Fruit fly (Drosophila melanogaster) whole organism, embryonic: ENCODE results near the gene CG43750.

Experiments used
- Blimp-1 ChIP-seq: fragments of 200-800 bp; sonication (Bioruptor generic); optimal IDR thresholded peaks from 3 replicates; lab custom pipeline; 2018; ENCODE audit warnings: missing biosample characterization, missing genetic modification characterization, mild to moderate bottlenecking, moderate library complexity, missing genetic modification reagents
- CG10462 ChIP-seq: fragments of 200-800 bp; sonication (Bioruptor generic); optimal IDR thresholded peaks from 2 replicates; lab custom pipeline; 2016; ENCODE audit warnings: missing biosample characterization, missing genetic modification characterization
- CG10565 ChIP-seq: fragments of 200-800 bp; sonication (Bioruptor generic); optimal IDR thresholded peaks from 3 replicates; lab custom pipeline; 2016; ENCODE audit warnings: missing biosample characterization, mild to moderate bottlenecking, missing genetic modification characterization
- CG10979 ChIP-seq: fragments of 200-800 bp; sonication (Bioruptor generic); optimal IDR thresholded peaks from 2 replicates; lab custom pipeline; 2018; ENCODE audit warnings: missing biosample characterization, mild to moderate bottlenecking, missing genetic modification characterization, moderate library complexity
- CG11504 ChIP-seq: fragments of 200-800 bp; sonication (Bioruptor generic); optimal IDR thresholded peaks from 3 replicates; lab custom pipeline; 2019; ENCODE audit warnings: missing biosample characterization, mild to moderate bottlenecking, missing genetic modification characterization, moderate library complexity
- CG11696 ChIP-seq: fragments of 200-800 bp; sonication (Bioruptor generic); IDR thresholded peaks from 2 replicates; pipeline ENCODE4 v1.3.6; 2022; ENCODE audit warnings: missing biosample characterization, missing genetic modification characterization
- CG12744 ChIP-seq: fragments of 200-800 bp; sonication (Bioruptor generic); optimal IDR thresholded peaks from 2 replicates; lab custom pipeline; 2016; ENCODE audit warnings: missing biosample characterization, missing genetic modification characterization
- CG14050 ChIP-seq: fragments of 200-800 bp; sonication (Bioruptor generic); IDR thresholded peaks from 3 replicates; pipeline ENCODE4 v1.3.6; 2022; ENCODE audit warnings: missing biosample characterization, missing genetic modification characterization
- CG15269 ChIP-seq: fragments of 200-800 bp; sonication (Bioruptor generic); optimal IDR thresholded peaks from 2 replicates; lab custom pipeline; 2018; ENCODE audit warnings: missing biosample characterization, mild to moderate bottlenecking, missing genetic modification characterization, moderate library complexity
- CG17359 ChIP-seq: fragments of 200-800 bp; sonication (Bioruptor generic); optimal IDR thresholded peaks from 3 replicates; lab custom pipeline; 2018; ENCODE audit warnings: missing biosample characterization, mild to moderate bottlenecking, missing genetic modification characterization, moderate library complexity
- CG2199 ChIP-seq: fragments of 200-800 bp; sonication (Bioruptor generic); IDR thresholded peaks from 3 replicates; pipeline ENCODE4 v1.3.6; 2022; ENCODE audit warnings: missing biosample characterization, missing genetic modification characterization
- CG2712 ChIP-seq: fragments of 200-800 bp; optimal IDR thresholded peaks from 3 replicates; lab custom pipeline; 2019; ENCODE audit warnings: missing biosample characterization, mild to moderate bottlenecking, missing genetic modification characterization, moderate library complexity
- CG31441 ChIP-seq: fragments of 200-800 bp; sonication (Bioruptor generic); IDR thresholded peaks from 2 replicates; pipeline ENCODE4 v1.3.6; 2022; ENCODE audit warnings: missing biosample characterization, missing genetic modification characterization
- CG32532 ChIP-seq: fragments of 200-800 bp; sonication (Bioruptor generic); IDR thresholded peaks from 2 replicates; pipeline ENCODE4 v1.3.6; 2022; ENCODE audit warnings: missing biosample characterization, missing genetic modification characterization
- CG32772 ChIP-seq: fragments of 200-800 bp; sonication (Bioruptor generic); IDR thresholded peaks from 2 replicates; pipeline ENCODE4 v1.3.6; 2022; ENCODE audit warnings: missing biosample characterization, missing genetic modification characterization
- CG7839 ChIP-seq: fragments of 200-800 bp; sonication (Bioruptor generic); optimal IDR thresholded peaks from 3 replicates; lab custom pipeline; 2018; ENCODE audit warnings: missing biosample characterization, mild to moderate bottlenecking, missing genetic modification characterization, moderate library complexity
- Doc2 ChIP-seq: fragments of 200-800 bp; sonication (Bioruptor generic); IDR thresholded peaks from 2 replicates; pipeline ENCODE4 v1.3.6; 2022; ENCODE audit warnings: missing biosample characterization, missing genetic modification characterization
- Ets65A ChIP-seq: fragments of 200-800 bp; sonication (Bioruptor generic); peaks from one replicate; lab custom pipeline; 2016; ENCODE audit warnings: missing biosample characterization, missing genetic modification characterization
- H2.0 ChIP-seq: fragments of 200-800 bp; sonication (Bioruptor generic); IDR thresholded peaks from 2 replicates; pipeline ENCODE4 v1.3.6; 2022; ENCODE audit warnings: missing biosample characterization, missing genetic modification characterization
- Hey ChIP-seq: fragments of 200-800 bp; sonication (Bioruptor generic); optimal IDR thresholded peaks from 3 replicates; lab custom pipeline; 2018; ENCODE audit warnings: missing biosample characterization, mild to moderate bottlenecking, missing genetic modification characterization
- Lim3 ChIP-seq: fragments of 200-800 bp; sonication (Bioruptor generic); IDR thresholded peaks from 2 replicates; pipeline ENCODE4 v1.3.6; 2022; ENCODE audit warnings: missing biosample characterization, missing genetic modification characterization
- Med ChIP-seq: fragments of 200-800 bp; sonication (Bioruptor generic); peaks from one replicate; lab custom pipeline; 2016; ENCODE audit warnings: missing biosample characterization, missing genetic modification characterization, mild to moderate bottlenecking, inconsistent platforms, moderate library complexity
- PHDP ChIP-seq: fragments of 200-800 bp; sonication (Bioruptor generic); optimal IDR thresholded peaks from 3 replicates; lab custom pipeline; 2018; ENCODE audit warnings: missing biosample characterization, mild to moderate bottlenecking, missing genetic modification characterization, moderate library complexity
- Six4 ChIP-seq: fragments of 200-800 bp; sonication (Bioruptor generic); optimal IDR thresholded peaks from 2 replicates; lab custom pipeline; 2016; ENCODE audit warnings: missing biosample characterization, missing genetic modification characterization
- Sox102F ChIP-seq: fragments of 200-800 bp; sonication (Bioruptor generic); optimal IDR thresholded peaks from 2 replicates; lab custom pipeline; 2018; ENCODE audit warnings: missing biosample characterization, mild to moderate bottlenecking, missing genetic modification characterization, moderate library complexity
- Xbp1 ChIP-seq: fragments of 200-800 bp; sonication (Bioruptor generic); optimal IDR thresholded peaks from 3 replicates; lab custom pipeline; 2016; ENCODE audit warnings: missing biosample characterization, mild to moderate bottlenecking, missing genetic modification characterization
- Xrp1 ChIP-seq: fragments of 200-800 bp; sonication (Bioruptor generic); IDR thresholded peaks from 2 replicates; pipeline ENCODE4 v1.3.6; 2022; ENCODE audit warnings: missing biosample characterization, missing genetic modification characterization
- az2 ChIP-seq: fragments of 200-800 bp; sonication (Bioruptor generic); optimal IDR thresholded peaks from 3 replicates; lab custom pipeline; 2016; ENCODE audit warnings: missing biosample characterization, missing genetic modification characterization
- bsh ChIP-seq, 2 experiments: fragments of 200-800 bp; sonication (Bioruptor generic); optimal IDR thresholded peaks; 2 replicates each; lab custom pipeline; 2017 to 2018; ENCODE audit warnings: mild to moderate bottlenecking in 2 of 2, missing biosample characterization in 2 of 2, missing genetic modification characterization in 2 of 2, moderate library complexity in 1 of 2
- corto ChIP-seq: fragments of 200-800 bp; sonication (Bioruptor generic); optimal IDR thresholded peaks from 2 replicates; lab custom pipeline; 2016; ENCODE audit warnings: missing biosample characterization, mild to moderate bottlenecking, missing genetic modification characterization, moderate library complexity
- dmrt99B ChIP-seq: fragments of 200-800 bp; sonication (Bioruptor generic); optimal IDR thresholded peaks from 2 replicates; lab custom pipeline; 2018; ENCODE audit warnings: missing biosample characterization, mild to moderate bottlenecking, missing genetic modification characterization, moderate library complexity
- dpn ChIP-seq, 2 experiments: fragments of 200-800 bp; sonication (Bioruptor generic); optimal IDR thresholded peaks; 3 replicates each; lab custom pipeline; 2016; ENCODE audit warnings: missing biosample characterization in 2 of 2, missing genetic modification characterization in 2 of 2
- esg ChIP-seq: fragments of 200-800 bp; sonication (Bioruptor generic); conservative IDR thresholded peaks from 2 replicates; pipeline ENCODE4 v1.3.6; 2022; ENCODE audit warnings: missing biosample characterization, missing genetic modification characterization
- gem ChIP-seq: fragments of 200-800 bp; sonication (Bioruptor generic); optimal IDR thresholded peaks from 2 replicates; lab custom pipeline; 2019; ENCODE audit warnings: missing biosample characterization, mild to moderate bottlenecking, missing genetic modification characterization, moderate library complexity
- ken ChIP-seq: fragments of 200-800 bp; sonication (Bioruptor generic); IDR thresholded peaks from 3 replicates; pipeline ENCODE4 v1.3.6; 2022; ENCODE audit warnings: missing biosample characterization, missing genetic modification characterization
- kni ChIP-seq: fragments of 200-800 bp; sonication (Bioruptor generic); optimal IDR thresholded peaks from 3 replicates; lab custom pipeline; 2017; ENCODE audit warnings: mild to moderate bottlenecking, missing biosample characterization, missing genetic modification reagents, missing genetic modification characterization
- luna ChIP-seq: fragments of 200-800 bp; sonication (Bioruptor generic); optimal IDR thresholded peaks from 2 replicates; lab custom pipeline; 2016; ENCODE audit warnings: missing biosample characterization, missing genetic modification characterization
- pan ChIP-seq, 4 experiments: fragments of >200 bp in 3 of 4; fragments of 200-800 bp in 1 of 4; sonication (Bioruptor generic) in 1 of 4; optimal IDR thresholded peaks in 3 of 4; IDR thresholded peaks in 1 of 4; 2 replicates each; pipeline versions ENCODE4 v1.3.6 to Lab custom; 2017 to 2022; ENCODE audit warnings: missing biosample characterization in 2 of 4, missing genetic modification characterization in 2 of 4, mixed read lengths in 1 of 4
- pita ChIP-seq: fragments of 200-800 bp; sonication (Bioruptor generic); optimal IDR thresholded peaks from 2 replicates; lab custom pipeline; 2017; ENCODE audit warnings: missing biosample characterization, mild to moderate bottlenecking, missing genetic modification characterization
- row ChIP-seq: fragments of 200-800 bp; sonication (Bioruptor generic); IDR thresholded peaks from 3 replicates; pipeline ENCODE4 v1.3.6; 2022; ENCODE audit warnings: missing biosample characterization, missing genetic modification characterization
- sens ChIP-seq: fragments of 200-800 bp; sonication (Bioruptor generic); peaks from one replicate; lab custom pipeline; 2016; ENCODE audit warnings: missing biosample characterization, missing genetic modification characterization
- sisA ChIP-seq: fragments of 200-800 bp; sonication (Bioruptor generic); IDR thresholded peaks from 2 replicates; pipeline ENCODE4 v1.3.6; 2022; ENCODE audit warnings: missing biosample characterization, missing genetic modification characterization
- sr ChIP-seq: fragments of 200-800 bp; sonication (Bioruptor generic); IDR thresholded peaks from 3 replicates; pipeline ENCODE4 v1.3.6; 2022; ENCODE audit warnings: missing biosample characterization, missing genetic modification characterization
- stc ChIP-seq: fragments of 200-800 bp; sonication (Bioruptor generic); IDR thresholded peaks from 2 replicates; pipeline ENCODE4 v1.3.6; 2022; ENCODE audit warnings: missing biosample characterization, missing genetic modification characterization
- tin ChIP-seq: fragments of 200-800 bp; sonication (Bioruptor generic); optimal IDR thresholded peaks from 3 replicates; lab custom pipeline; 2016; ENCODE audit warnings: missing biosample characterization, missing genetic modification characterization
- unpg ChIP-seq: fragments of 200-800 bp; sonication (Bioruptor generic); optimal IDR thresholded peaks from 3 replicates; lab custom pipeline; 2018; ENCODE audit warnings: missing biosample characterization, mild to moderate bottlenecking, missing genetic modification characterization, moderate library complexity
- vvl ChIP-seq: fragments of 200-800 bp; sonication (Bioruptor generic); IDR thresholded peaks from 2 replicates; pipeline ENCODE4 v1.3.6; 2022; ENCODE audit warnings: missing biosample characterization, missing genetic modification characterization
- wdn ChIP-seq: fragments of 200-800 bp; sonication (Bioruptor generic); IDR thresholded peaks from 2 replicates; pipeline ENCODE4 v1.3.6; 2022; ENCODE audit warnings: missing biosample characterization, missing genetic modification characterization
- zen ChIP-seq: fragments of 200-800 bp; sonication (Bioruptor generic); optimal IDR thresholded peaks from 3 replicates; lab custom pipeline; 2018; ENCODE audit warnings: missing biosample characterization, mild to moderate bottlenecking, missing genetic modification characterization, moderate library complexity

The CG43750 gene

DNA sequence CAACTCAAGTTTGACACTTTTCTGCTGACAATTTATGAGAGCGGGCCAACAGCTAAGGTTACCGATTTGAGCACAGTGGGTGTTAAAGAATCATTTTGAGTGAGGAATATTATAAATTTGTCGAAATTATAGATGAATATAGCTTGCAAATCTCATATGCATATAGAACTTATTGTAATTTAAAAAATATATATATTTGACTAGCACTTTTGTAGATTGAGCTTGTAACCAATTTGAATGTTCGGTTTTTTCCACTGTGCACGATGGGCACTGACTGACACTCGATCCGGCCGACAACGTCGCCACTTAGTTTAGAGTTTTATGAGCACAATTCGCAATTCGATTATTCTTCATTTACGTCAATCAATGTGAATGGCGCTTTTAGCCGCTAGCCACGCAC, 8.0 kb upstream of the CG43750 start (continued):
- TF ChIP-seq gem (peak; percentile 54), vvl (peak; percentile 30; the same call in 1 of the 2 replicates), CG17359 (tag; lab: Kevin White, UChicago) (peak; percentile 14), CG11504 (peak; percentile 45), CG11696 (GFP tag; lab: Robert Waterston, UW) (0 out of 2 replicates have a peak, but pooled peaks have one; percentile 9), az2 (GFP tag; lab: Kevin White, UChicago) (no peak), esg (GFP tag; lab: Robert Waterston, UW) (0 out of 2 replicates have a peak, but pooled peaks have one; percentile 14), stc (GFP tag; lab: Robert Waterston, UW) (peak; percentile 35; the same call in 1 of the 2 replicates), corto (GFP tag; lab: Kevin White, UChicago) (no peak), pan (optimal IDR thresholded peaks at IDR 0.05; lab: Kevin White, UChicago) (no peak), pan (GFP tag; optimal IDR thresholded peaks at IDR 0.05 in 1 of 2, IDR thresholded peaks at IDR 0.05 in 1 of 2) (peak in 1 of 2 experiments; percentile 5), Lim3 (GFP tag; lab: Robert Waterston, UW) (no peak), unpg (peak; percentile 27), CG10979 (tag; lab: Kevin White, UChicago) (peak; percentile 1), Blimp-1 (GFP tag; lab: Kevin White, UChicago) (peak; percentile 20), wdn (GFP tag; lab: Robert Waterston, UW) (0 out of 2 replicates have a peak, but pooled peaks have one; percentile 33), Xbp1 (peak; percentile 4), PHDP (tag; lab: Kevin White, UChicago) (peak; percentile 10), CG31441 (GFP tag; lab: Robert Waterston, UW) (peak; percentile 53), Doc2 (no peak), dmrt99B (tag; lab: Kevin White, UChicago) (peak; percentile 36), kni (GFP tag; lab: Kevin White, UChicago) (no peak), CG32532 (GFP tag; lab: Robert Waterston, UW) (0 out of 2 replicates have a peak, but pooled peaks have one; percentile 12), CG2199 (GFP tag; lab: Robert Waterston, UW) (no peak), luna (GFP tag; lab: Kevin White, UChicago) (no peak), bsh (GFP tag; optimal IDR thresholded peaks at IDR 0.05; lab: Kevin White, UChicago) (peak in 1 of 2 experiments; percentile 36), Six4 (GFP tag; lab: Kevin White, UChicago) (no peak), CG32772 (GFP tag; lab: Robert Waterston, UW) (0 out of 2 replicates have a peak, but pooled peaks have one; percentile 33), CG2712 (tag; lab: Kevin White, UChicago) (peak; percentile 12)

DNA sequence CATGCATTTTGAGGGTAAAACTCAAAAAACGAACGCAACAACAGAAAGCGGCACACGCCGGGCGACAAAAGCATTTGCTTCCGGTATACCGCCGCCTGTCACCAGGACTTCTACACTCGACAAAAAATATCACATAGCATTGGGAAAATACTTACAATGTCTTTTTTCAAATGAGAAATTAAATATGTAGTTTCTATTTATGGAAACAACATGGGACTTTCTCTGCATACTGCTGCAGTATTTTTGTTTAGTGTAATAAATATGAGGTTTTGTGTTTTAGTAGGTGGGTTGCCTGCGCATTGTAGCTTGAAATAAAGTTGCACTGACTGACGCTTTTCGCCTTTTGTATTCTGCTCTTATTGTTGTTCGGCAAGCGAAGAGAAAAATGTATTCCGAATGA, 6.6 kb upstream of the CG43750 start:
- TF ChIP-seq Med (GFP tag; lab: Kevin White, UChicago) (peak; percentile 40), dpn (GFP tag; optimal IDR thresholded peaks at IDR 0.05; lab: Kevin White, UChicago) (peak in 1 of 2 experiments; percentile 7), sens (GFP tag; lab: Kevin White, UChicago) (peak; percentile 53), CG10462 (GFP tag; lab: Kevin White, UChicago) (no peak), Ets65A (GFP tag; lab: Kevin White, UChicago) (peak; percentile 66), CG14050 (GFP tag; lab: Robert Waterston, UW) (0 out of 3 replicates have a peak, but pooled peaks have one; percentile 16), CG11504 (peak; percentile 36), Hey (tag; lab: Kevin White, UChicago) (peak; percentile 49), Sox102F (GFP tag; lab: Kevin White, UChicago) (peak; percentile 3), CG15269 (tag; lab: Kevin White, UChicago) (no peak), row (GFP tag; lab: Robert Waterston, UW) (peak; percentile 32; the same call in 1 of the 3 replicates), gem (peak; percentile 10), ken (GFP tag; lab: Robert Waterston, UW) (peak; percentile 55; the same call in 1 of the 3 replicates), tin (peak; percentile 17), CG10565 (GFP tag; lab: Kevin White, UChicago) (no peak), H2.0 (GFP tag; lab: Robert Waterston, UW) (0 out of 2 replicates have a peak, but pooled peaks have one; percentile 11), Xrp1 (GFP tag; lab: Robert Waterston, UW) (peak; percentile 24; the same call in 1 of the 2 replicates), Xbp1 (peak; percentile 9), CG10979 (tag; lab: Kevin White, UChicago) (peak; percentile 42), CG7839 (tag; lab: Kevin White, UChicago) (peak; percentile 14), zen (no peak), CG12744 (GFP tag; lab: Kevin White, UChicago) (no peak), sr (GFP tag; lab: Robert Waterston, UW) (no peak), pita (no peak), sisA (GFP tag; lab: Robert Waterston, UW) (peak; percentile 46; the same call in 1 of the 2 replicates)
